Fruit fly (Drosophila melanogaster): Measurements from ENCODE around the gene spict.

The spict gene

dm6 chr2L:12686811-12687210 lies 17.7 kb upstream of the spict start:
- TF ChIP-seq z (GFP tag; IDR thresholded peaks at IDR 0.05) (no peak), pros (GFP tag; optimal IDR thresholded peaks at IDR 0.05) (peak; percentile 23), vvl (GFP tag; IDR thresholded peaks at IDR 0.05) (no peak), zfh2 (GFP tag; optimal IDR thresholded peaks at IDR 0.05) (no peak), CG4404 (GFP tag; IDR thresholded peaks at IDR 0.05) (no peak), CG7786 (GFP tag; optimal IDR thresholded peaks at IDR 0.05) (no peak), Bteb2 (GFP tag; optimal IDR thresholded peaks at IDR 0.05) (no peak), CG17829 (tag; optimal IDR thresholded peaks at IDR 0.05) (no peak), Kr (GFP tag; optimal IDR thresholded peaks at IDR 0.05) (peak; percentile 47), nerfin-2 (GFP tag; IDR thresholded peaks at IDR 0.05; ENCODE audit: partially characterized antibody) (no peak), sens (GFP tag) (peak; percentile 37), CG17186 (GFP tag; optimal IDR thresholded peaks at IDR 0.05) (no peak), Fer1 (GFP tag; optimal IDR thresholded peaks at IDR 0.05) (no peak), CG7271 (tag; optimal IDR thresholded peaks at IDR 0.05) (no peak), cas (GFP tag; IDR thresholded peaks at IDR 0.05) (no peak), hb (GFP tag; IDR thresholded peaks at IDR 0.05; ENCODE audit: partially characterized antibody) (no peak), seq (GFP tag; IDR thresholded peaks at IDR 0.05) (peak; percentile 45; the same call in 1 of the 2 replicates), tll (GFP tag; optimal IDR thresholded peaks at IDR 0.05) (no peak), sqz (GFP tag; optimal IDR thresholded peaks at IDR 0.05) (peak; percentile 87), Nf-YB (GFP tag; optimal IDR thresholded peaks at IDR 0.05) (peak; percentile 90), CG32767 (GFP tag; IDR thresholded peaks at IDR 0.05) (no peak), Nf-YC (tag; optimal IDR thresholded peaks at IDR 0.05) (peak; percentile 90), CG10147 (GFP tag; optimal IDR thresholded peaks at IDR 0.05) (no peak)

- TF ChIP-seq shn (GFP tag; optimal IDR thresholded peaks at IDR 0.05) (no peak), Adf1 (GFP tag; IDR thresholded peaks at IDR 0.05) (no peak), seq (GFP tag; IDR thresholded peaks at IDR 0.05) (peak; percentile 39; the same call in 1 of the 2 replicates), Nf-YC (tag; optimal IDR thresholded peaks at IDR 0.05) (peak; percentile 94), Nf-YB (GFP tag; optimal IDR thresholded peaks at IDR 0.05) (peak; percentile 92), lov (optimal IDR thresholded peaks at IDR 0.05) (no peak), lov (GFP tag; IDR thresholded peaks at IDR 0.05) (peak; percentile 6; the same call in 1 of the 3 replicates)
Observed at dm6 chr2L:12689281-12689765, 15.2 kb upstream of the spict start.

dm6 chr2L:12692343-12693079 lies 12.0 kb upstream of the spict start, which contains the start of the genes CCT4 and CG6153:
Gene CCT4 (minus strand): TSS chr2L:12692934.
Gene CG6153 (plus strand): TSS chr2L:12692993.
- TF ChIP-seq CG2875 (GFP tag; optimal IDR thresholded peaks at IDR 0.05) (no peak), Nf-YC (tag; optimal IDR thresholded peaks at IDR 0.05) (peak; percentile 1), ftz-f1 (GFP tag; optimal IDR thresholded peaks at IDR 0.05) (no peak), CG4617 (GFP tag; optimal IDR thresholded peaks at IDR 0.05; ENCODE audit: borderline replicate concordance) (peak; percentile 80), gro (GFP tag; optimal IDR thresholded peaks at IDR 0.05) (no peak), phol (tag; optimal IDR thresholded peaks at IDR 0.05) (peak; percentile 27), bbx (GFP tag; IDR thresholded peaks at IDR 0.05; ENCODE audit: partially characterized antibody) (peak; percentile 36; the same call in 1 of the 2 replicates), Lhr (GFP tag; optimal IDR thresholded peaks at IDR 0.05) (peak; percentile 21), CG8924 (tag; optimal IDR thresholded peaks at IDR 0.05) (no peak), pb (GFP tag; optimal IDR thresholded peaks at IDR 0.05) (no peak), CG7928 (GFP tag; optimal IDR thresholded peaks at IDR 0.05) (no peak), sisA (GFP tag; IDR thresholded peaks at IDR 0.05) (no peak), Sry-β (GFP tag; optimal IDR thresholded peaks at IDR 0.05) (peak; percentile 6), CG17385 (GFP tag; optimal IDR thresholded peaks at IDR 0.05) (peak; percentile 93), dmrt11E (tag; optimal IDR thresholded peaks at IDR 0.05) (no peak), CG30431 (GFP tag; optimal IDR thresholded peaks at IDR 0.05) (no peak), CG6765 (GFP tag; optimal IDR thresholded peaks at IDR 0.05) (no peak), CG31224 (GFP tag; IDR thresholded peaks at IDR 0.05) (no peak), CG6791 (GFP tag; IDR thresholded peaks at IDR 0.05; ENCODE audit: partially characterized antibody) (0 out of 3 replicates have a peak, but pooled peaks have one; percentile 47), CG34422 (GFP tag; IDR thresholded peaks at IDR 0.05) (peak; percentile 33; the same call in 1 of the 3 replicates), CG16813 (GFP tag; IDR thresholded peaks at IDR 0.05; ENCODE audit: partially characterized antibody) (peak; percentile 61; the same call in 2 of the 3 replicates)
